Worm (Caenorhabditis elegans): ENCODE results near the gene K10G6.5.

- TF ChIP-seq aly-2 (tag; optimal IDR thresholded peaks at IDR 0.05): no peak
- TF ChIP-seq nhr-23 (tag; optimal IDR thresholded peaks at IDR 0.05): no peak
- no peak for TF ChIP-seq nhr-12 (tag; optimal IDR thresholded peaks at IDR 0.05)
- TF ChIP-seq lin-11 (tag; optimal IDR thresholded peaks at IDR 0.05): no peak
- no peak for TF ChIP-seq elt-3 (tag; optimal IDR thresholded peaks at IDR 0.05)
Observed at ce11 chrII:3989627-3990367, 2.7 kb downstream of the K10G6.5 start, which contains the start of gene Y14H12A.2.
